Fruit fly (Drosophila melanogaster) whole organism, embryonic: Measurements from ENCODE around the gene CG7557.
A peak's percentile ranks its signal among the peaks of the same experiment; 100 is the strongest.

ENCODE experiments used
- Aef1 ChIP-seq: fragments of 200-800 bp; sonication (Bioruptor generic); IDR thresholded peaks from 3 replicates; pipeline ENCODE4 v1.3.6; 2022; ENCODE audit warnings: missing biosample characterization, missing genetic modification characterization
- CG11504 ChIP-seq: fragments of 200-800 bp; sonication (Bioruptor generic); optimal IDR thresholded peaks from 3 replicates; lab custom pipeline; 2019; ENCODE audit warnings: missing biosample characterization, mild to moderate bottlenecking, missing genetic modification characterization, moderate library complexity
- CG11695 ChIP-seq: fragments of 200-800 bp; sonication (Bioruptor generic); IDR thresholded peaks from 3 replicates; pipeline ENCODE4 v1.3.6; 2022; ENCODE audit warnings: missing biosample characterization, missing genetic modification characterization
- CG12236 ChIP-seq: fragments of 200-800 bp; sonication (Bioruptor generic); optimal IDR thresholded peaks from 2 replicates; lab custom pipeline; 2016; ENCODE audit warnings: missing biosample characterization, missing genetic modification characterization
- CG12391 ChIP-seq: fragments of 200-800 bp; sonication (Bioruptor generic); optimal IDR thresholded peaks from 3 replicates; lab custom pipeline; 2018; ENCODE audit warnings: missing biosample characterization, mild to moderate bottlenecking, missing genetic modification characterization, moderate library complexity
- CG14710 ChIP-seq: fragments of 200-800 bp; sonication (Bioruptor generic); optimal IDR thresholded peaks from 3 replicates; lab custom pipeline; 2019; ENCODE audit warnings: missing biosample characterization, mild to moderate bottlenecking, missing genetic modification characterization, moderate library complexity
- CG15479 ChIP-seq: fragments of 200-800 bp; sonication (Bioruptor generic); optimal IDR thresholded peaks from 3 replicates; lab custom pipeline; 2019; ENCODE audit warnings: missing biosample characterization, mild to moderate bottlenecking, missing genetic modification characterization, moderate library complexity
- CG16815 ChIP-seq: fragments of 200-800 bp; sonication (Bioruptor generic); optimal IDR thresholded peaks from 3 replicates; lab custom pipeline; 2017; ENCODE audit warnings: missing biosample characterization, mild to moderate bottlenecking, missing genetic modification characterization
- CG2120 ChIP-seq: fragments of 200-800 bp; sonication (Bioruptor generic); optimal IDR thresholded peaks from 3 replicates; lab custom pipeline; 2016; ENCODE audit warnings: missing biosample characterization, missing genetic modification characterization
- CG2889 ChIP-seq: fragments of 200-800 bp; sonication (Bioruptor generic); IDR thresholded peaks from 3 replicates; pipeline ENCODE4 v1.3.6; 2022; ENCODE audit warnings: missing biosample characterization, missing genetic modification characterization
- CG30431 ChIP-seq: fragments of 200-800 bp; sonication (Bioruptor generic); optimal IDR thresholded peaks from 2 replicates; lab custom pipeline; 2017; ENCODE audit warnings: missing biosample characterization, missing genetic modification characterization
- CG3281 ChIP-seq: fragments of 200-800 bp; sonication (Bioruptor generic); optimal IDR thresholded peaks from 3 replicates; lab custom pipeline; 2017; ENCODE audit warnings: missing biosample characterization, mild to moderate bottlenecking, missing genetic modification characterization
- CG3407 ChIP-seq: fragments of 200-800 bp; sonication (Bioruptor generic); optimal IDR thresholded peaks from 2 replicates; lab custom pipeline; 2018; ENCODE audit warnings: missing biosample characterization, mild to moderate bottlenecking, missing genetic modification characterization
- CG4360 ChIP-seq: fragments of 200-800 bp; sonication (Bioruptor generic); IDR thresholded peaks from 2 replicates; pipeline ENCODE4 v1.3.6; 2022; ENCODE audit warnings: missing biosample characterization, missing genetic modification characterization
- CG6254 ChIP-seq: fragments of 200-800 bp; sonication (Bioruptor generic); optimal IDR thresholded peaks from 3 replicates; lab custom pipeline; 2017; ENCODE audit warnings: mild to moderate bottlenecking, missing biosample characterization, missing genetic modification reagents, missing genetic modification characterization
- CG6272 ChIP-seq: fragments of 200-800 bp; sonication (Bioruptor generic); IDR thresholded peaks from 2 replicates; pipeline ENCODE4 v1.3.6; 2022; ENCODE audit warnings: missing biosample characterization, missing genetic modification characterization
- CrebB ChIP-seq: fragments of 200-800 bp; sonication (Bioruptor generic); optimal IDR thresholded peaks from 3 replicates; lab custom pipeline; 2018; ENCODE audit warnings: missing biosample characterization, mild to moderate bottlenecking, missing genetic modification characterization
- Dip2 ChIP-seq: fragments of 200-800 bp; sonication (Bioruptor generic); IDR thresholded peaks from 2 replicates; pipeline ENCODE4 v1.3.6; 2022; ENCODE audit warnings: missing biosample characterization, missing genetic modification characterization
- Fer2 ChIP-seq: fragments of 200-800 bp; sonication (Bioruptor generic); optimal IDR thresholded peaks from 2 replicates; lab custom pipeline; 2018; ENCODE audit warnings: missing biosample characterization, mild to moderate bottlenecking, missing genetic modification characterization, moderate library complexity
- Lpt ChIP-seq: fragments of >200 bp; optimal IDR thresholded peaks from 2 replicates; lab custom pipeline; 2018; ENCODE audit warnings: missing biosample characterization, missing genetic modification characterization
- MBD-R2 ChIP-seq: fragments of 200-800 bp; sonication (Bioruptor generic); IDR thresholded peaks from 2 replicates; pipeline ENCODE4 v1.3.6; 2022; ENCODE audit warnings: missing biosample characterization, missing genetic modification characterization
- MESR4 ChIP-seq: fragments of 200-800 bp; sonication (Bioruptor generic); optimal IDR thresholded peaks from 2 replicates; lab custom pipeline; 2018; ENCODE audit warnings: missing biosample characterization, mild to moderate bottlenecking, missing genetic modification characterization, moderate library complexity
- Mrtf ChIP-seq: fragments of 200-800 bp; sonication (Bioruptor generic); IDR thresholded peaks from 3 replicates; pipeline ENCODE4 v1.3.6; 2022; ENCODE audit warnings: missing biosample characterization, missing genetic modification characterization
- NfI ChIP-seq: fragments of 200-800 bp; sonication (Bioruptor generic); optimal IDR thresholded peaks from 3 replicates; lab custom pipeline; 2018; ENCODE audit warnings: missing biosample characterization, mild to moderate bottlenecking, missing genetic modification characterization, moderate library complexity
- Oaz ChIP-seq: fragments of 200-800 bp; sonication (Bioruptor generic); IDR thresholded peaks from 2 replicates; pipeline ENCODE4 v1.3.6; 2022; ENCODE audit warnings: missing biosample characterization, missing genetic modification characterization
- Pdp1 ChIP-seq, 2 experiments: fragments of 200-800 bp; sonication (Bioruptor generic); optimal IDR thresholded peaks; 3 replicates each; lab custom pipeline; 2016; ENCODE audit warnings: missing biosample characterization in 2 of 2, missing genetic modification characterization in 2 of 2, mild to moderate bottlenecking in 1 of 2, moderate library complexity in 1 of 2
- Xrp1 ChIP-seq: fragments of 200-800 bp; sonication (Bioruptor generic); IDR thresholded peaks from 2 replicates; pipeline ENCODE4 v1.3.6; 2022; ENCODE audit warnings: missing biosample characterization, missing genetic modification characterization
- ash1 ChIP-seq: fragments of 200-800 bp; sonication (Bioruptor generic); optimal IDR thresholded peaks from 2 replicates; lab custom pipeline; 2018; ENCODE audit warnings: missing biosample characterization, mild to moderate bottlenecking, missing genetic modification characterization
- cwo ChIP-seq: fragments of 200-800 bp; sonication (Bioruptor generic); optimal IDR thresholded peaks from 3 replicates; lab custom pipeline; 2017; ENCODE audit warnings: missing biosample characterization, missing genetic modification characterization, mild to moderate bottlenecking, moderate library complexity, missing genetic modification reagents
- disco-r ChIP-seq: fragments of 200-800 bp; sonication (Bioruptor generic); optimal IDR thresholded peaks from 2 replicates; lab custom pipeline; 2016; ENCODE audit warnings: missing biosample characterization, missing genetic modification characterization
- dpn ChIP-seq, 2 experiments: fragments of 200-800 bp; sonication (Bioruptor generic); optimal IDR thresholded peaks; 3 replicates each; lab custom pipeline; 2016; ENCODE audit warnings: missing biosample characterization in 2 of 2, missing genetic modification characterization in 2 of 2
- eyg ChIP-seq: fragments of 200-800 bp; sonication (Bioruptor generic); optimal IDR thresholded peaks from 3 replicates; lab custom pipeline; 2016; ENCODE audit warnings: missing biosample characterization, missing genetic modification characterization
- fd102C ChIP-seq: fragments of 200-800 bp; sonication (Bioruptor generic); optimal IDR thresholded peaks from 2 replicates; lab custom pipeline; 2018; ENCODE audit warnings: missing biosample characterization, mild to moderate bottlenecking, missing genetic modification characterization, moderate library complexity
- fd64A ChIP-seq: fragments of 200-800 bp; sonication (Bioruptor generic); optimal IDR thresholded peaks from 3 replicates; lab custom pipeline; 2018; ENCODE audit warnings: missing biosample characterization, mild to moderate bottlenecking, missing genetic modification characterization
- gt ChIP-seq: fragments of 200-800 bp; sonication (Bioruptor generic); IDR thresholded peaks from 2 replicates; pipeline ENCODE4 v1.3.6; 2022; ENCODE audit warnings: missing biosample characterization, missing genetic modification characterization
- hth ChIP-seq: fragments of >200 bp; optimal IDR thresholded peaks from 2 replicates; lab custom pipeline; 2017; ENCODE audit warnings: inconsistent platforms
- lab ChIP-seq: fragments of 200-800 bp; sonication (Bioruptor generic); optimal IDR thresholded peaks from 3 replicates; lab custom pipeline; 2017; ENCODE audit warnings: missing biosample characterization, missing genetic modification characterization, mild to moderate bottlenecking, moderate library complexity, missing genetic modification reagents
- pho ChIP-seq: fragments of 200-800 bp; sonication (Bioruptor generic); optimal IDR thresholded peaks from 2 replicates; lab custom pipeline; 2016; ENCODE audit warnings: missing biosample characterization, missing genetic modification characterization
- pnt ChIP-seq: fragments of 200-800 bp; sonication (Bioruptor generic); optimal IDR thresholded peaks from 3 replicates; lab custom pipeline; 2016; ENCODE audit warnings: missing biosample characterization, missing genetic modification characterization
- schlank ChIP-seq: fragments of 200-800 bp; sonication (Bioruptor generic); optimal IDR thresholded peaks from 2 replicates; lab custom pipeline; 2018; ENCODE audit warnings: missing biosample characterization, mild to moderate bottlenecking, missing genetic modification characterization
- sens-2 ChIP-seq: fragments of 200-800 bp; sonication (Bioruptor generic); IDR thresholded peaks from 2 replicates; pipeline ENCODE4 v1.3.6; 2022; ENCODE audit warnings: missing biosample characterization, missing genetic modification characterization
- slou ChIP-seq: fragments of 200-800 bp; sonication (Bioruptor generic); optimal IDR thresholded peaks from 3 replicates; lab custom pipeline; 2016; ENCODE audit warnings: missing biosample characterization, missing genetic modification characterization
- sqz ChIP-seq: fragments of 200-800 bp; sonication (Bioruptor generic); optimal IDR thresholded peaks from 3 replicates; lab custom pipeline; 2018; ENCODE audit warnings: missing biosample characterization, mild to moderate bottlenecking, missing genetic modification characterization
- stc ChIP-seq: fragments of 200-800 bp; sonication (Bioruptor generic); IDR thresholded peaks from 2 replicates; pipeline ENCODE4 v1.3.6; 2022; ENCODE audit warnings: missing biosample characterization, missing genetic modification characterization
- stwl ChIP-seq: fragments of 200-800 bp; sonication (Bioruptor generic); optimal IDR thresholded peaks from 3 replicates; lab custom pipeline; 2018; ENCODE audit warnings: missing biosample characterization, mild to moderate bottlenecking, missing genetic modification characterization, moderate library complexity
- sug ChIP-seq: fragments of 200-800 bp; optimal IDR thresholded peaks from 2 replicates; lab custom pipeline; 2019; ENCODE audit warnings: missing biosample characterization, mild to moderate bottlenecking, missing genetic modification characterization, moderate library complexity
- toy ChIP-seq: fragments of 200-800 bp; sonication (Bioruptor generic); IDR thresholded peaks from 2 replicates; pipeline ENCODE4 v1.3.6; 2022; ENCODE audit warnings: missing biosample characterization, missing genetic modification characterization
- unc-4 ChIP-seq: fragments of 200-800 bp; sonication (Bioruptor generic); IDR thresholded peaks from 2 replicates; pipeline ENCODE4 v1.3.6; 2022; ENCODE audit warnings: missing biosample characterization, missing genetic modification characterization; ENCODE audit not compliant: partially characterized antibody
- unpg ChIP-seq: fragments of 200-800 bp; sonication (Bioruptor generic); optimal IDR thresholded peaks from 3 replicates; lab custom pipeline; 2018; ENCODE audit warnings: missing biosample characterization, mild to moderate bottlenecking, missing genetic modification characterization, moderate library complexity
- wdn ChIP-seq: fragments of 200-800 bp; sonication (Bioruptor generic); IDR thresholded peaks from 2 replicates; pipeline ENCODE4 v1.3.6; 2022; ENCODE audit warnings: missing biosample characterization, missing genetic modification characterization

The CG7557 gene

dm6 chr3L:11431251-11431925 lies 13.6 kb upstream of the CG7557 start (continued):
- peak; percentile 43 for TF ChIP-seq CG3407 (GFP tag; lab: Kevin White, UChicago)
- no peak for TF ChIP-seq fd64A
- peak; percentile 42 for TF ChIP-seq CG3281 (GFP tag; lab: Kevin White, UChicago)
- 0 out of 2 replicates have a peak, but pooled peaks have one; percentile 43 for TF ChIP-seq sens-2 (GFP tag; lab: Robert Waterston, UW)
- peak; percentile 42 for TF ChIP-seq disco-r (GFP tag; lab: Kevin White, UChicago)
- TF ChIP-seq Xrp1, result peak; percentile 55; the same call in 1 of the 2 replicates
- no peak for TF ChIP-seq eyg (GFP tag; lab: Kevin White, UChicago)
- peak; percentile 24 for TF ChIP-seq ash1 (GFP tag; lab: Kevin White, UChicago)
- TF ChIP-seq cwo (GFP tag; lab: Kevin White, UChicago), result peak; percentile 48
- TF ChIP-seq MESR4 (GFP tag; lab: Kevin White, UChicago), result no peak
- 0 out of 2 replicates have a peak, but pooled peaks have one; percentile 6 for TF ChIP-seq CG6272 (GFP tag; lab: Robert Waterston, UW)
- TF ChIP-seq hth, result no peak
- TF ChIP-seq unc-4, result no peak
- no peak for TF ChIP-seq CG14710 (tag; lab: Kevin White, UChicago)
- no peak for TF ChIP-seq Lpt (GFP tag; lab: Kevin White, UChicago)
- peak; percentile 68 for TF ChIP-seq Oaz (GFP tag; lab: Robert Waterston, UW)
- peak; percentile 76 for TF ChIP-seq stc (GFP tag; lab: Robert Waterston, UW)
- TF ChIP-seq CG15479 (GFP tag; lab: Kevin White, UChicago), result no peak
- TF ChIP-seq CG11504 (tag; lab: Kevin White, UChicago), result peak; percentile 83
- peak; percentile 82 for TF ChIP-seq NfI (GFP tag; lab: Kevin White, UChicago)
- TF ChIP-seq Dip2 (GFP tag; lab: Robert Waterston, UW), result no peak
- TF ChIP-seq Mrtf (GFP tag; lab: Robert Waterston, UW), result peak; percentile 77
- no peak for TF ChIP-seq CG12236 (GFP tag; lab: Kevin White, UChicago)
- TF ChIP-seq sqz (GFP tag; lab: Kevin White, UChicago), result peak; percentile 23
- no peak for TF ChIP-seq MBD-R2 (GFP tag; lab: Robert Waterston, UW)
- no peak for TF ChIP-seq CG6254 (GFP tag; lab: Kevin White, UChicago)
- peak; percentile 45 for TF ChIP-seq sug (tag; lab: Kevin White, UChicago)
- peak; percentile 61 for TF ChIP-seq pnt
- 0 out of 2 replicates have a peak, but pooled peaks have one; percentile 19 for TF ChIP-seq wdn (GFP tag; lab: Robert Waterston, UW)
- peak; percentile 71 for TF ChIP-seq CG2889 (GFP tag; lab: Robert Waterston, UW)
- peak; percentile 52 for TF ChIP-seq schlank (tag; lab: Kevin White, UChicago)
- peak; percentile 41 for TF ChIP-seq pho (GFP tag; lab: Kevin White, UChicago)
- TF ChIP-seq fd102C (GFP tag; lab: Kevin White, UChicago), result no peak
- TF ChIP-seq CG2120 (GFP tag; lab: Kevin White, UChicago), result peak; percentile 79
- peak; percentile 64 for TF ChIP-seq CG16815 (GFP tag; lab: Kevin White, UChicago)
- TF ChIP-seq CrebB (tag; lab: Kevin White, UChicago), result peak; percentile 6
- peak; percentile 64 for TF ChIP-seq Aef1 (GFP tag; lab: Robert Waterston, UW)
- TF ChIP-seq lab (GFP tag; lab: Kevin White, UChicago), result peak; percentile 69
- TF ChIP-seq slou (GFP tag; lab: Kevin White, UChicago), result peak; percentile 7
- peak; percentile 60 to 70 for TF ChIP-seq Pdp1 (GFP tag; optimal IDR thresholded peaks at IDR 0.05; lab: Kevin White, UChicago)
- peak; percentile 49; the same call in 1 of the 2 replicates for TF ChIP-seq CG4360 (GFP tag; lab: Robert Waterston, UW)
- peak; percentile 80 for TF ChIP-seq unpg
- peak; percentile 66 for TF ChIP-seq CG12391 (tag; lab: Kevin White, UChicago)
- peak; percentile 56 for TF ChIP-seq Fer2 (tag; lab: Kevin White, UChicago)
- peak; percentile 74 for TF ChIP-seq CG30431 (GFP tag; lab: Kevin White, UChicago)
- TF ChIP-seq stwl, result no peak
- no peak for TF ChIP-seq gt (GFP tag; lab: Robert Waterston, UW)
- TF ChIP-seq dpn (GFP tag; optimal IDR thresholded peaks at IDR 0.05; lab: Kevin White, UChicago), result peak; percentile 71 to 87
- no peak for TF ChIP-seq toy (GFP tag; lab: Robert Waterston, UW)
- TF ChIP-seq CG11695, result 0 out of 3 replicates have a peak, but pooled peaks have one; percentile 52
